Worm (Caenorhabditis elegans): ENCODE results near the gene nhr-95.

DNA sequence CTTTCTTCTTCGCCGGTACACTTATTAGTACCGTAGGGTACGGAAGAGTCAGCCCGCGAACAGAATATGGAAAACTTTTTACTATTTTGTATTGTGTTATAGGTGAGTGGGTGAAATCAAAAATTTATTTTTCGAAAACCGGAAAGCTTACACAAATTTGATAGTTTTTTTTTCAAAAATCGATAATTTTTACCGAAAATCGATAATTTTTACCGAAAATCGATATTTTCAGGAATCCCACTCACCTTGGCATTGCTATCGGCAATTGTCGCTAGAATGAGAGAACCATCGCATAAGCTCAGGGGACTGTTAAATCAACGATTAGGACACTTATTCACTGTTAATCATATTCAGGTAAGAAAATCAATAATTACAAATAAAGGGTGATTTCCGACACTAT lies 19.1 kb downstream of the nhr-95 start:
- TF ChIP-seq mml-1 (tag; optimal IDR thresholded peaks at IDR 0.05) (no peak), elt-3 (tag; optimal IDR thresholded peaks at IDR 0.05) (no peak), snpc-4 (tag; optimal IDR thresholded peaks at IDR 0.05) (no peak), R02D3.7 (tag; optimal IDR thresholded peaks at IDR 0.05) (no peak)
